Worm (Caenorhabditis elegans) whole organism, late embryonic: Measurements from ENCODE around the gene C27C12.4.
A peak's percentile ranks its signal among the peaks of the same experiment; 100 is the strongest.

Experiments
- F13H6.1 ChIP-seq: sonication (generic microtip); optimal IDR thresholded peaks from 2 replicates; lab custom pipeline; 2016; ENCODE audit warnings: missing genetic modification characterization, missing compliant biosample characterization
- K09A11.1 ChIP-seq: sonication (generic microtip); optimal IDR thresholded peaks from 2 replicates; lab custom pipeline; 2017; ENCODE audit warnings: antibody characterized with exemption, mild to moderate bottlenecking, missing genetic modification characterization, missing compliant biosample characterization; ENCODE audit not compliant: insufficient read depth
- T23F11.4 ChIP-seq: fragments of 200-800 bp; sonication (Bioruptor generic); optimal IDR thresholded peaks from 2 replicates; lab custom pipeline; 2018; ENCODE audit warnings: mild to moderate bottlenecking, missing genetic modification characterization, missing compliant biosample characterization
- Y22D7AL.16 ChIP-seq: sonication (generic microtip); optimal IDR thresholded peaks from 2 replicates; lab custom pipeline; 2016; ENCODE audit warnings: missing genetic modification characterization, missing compliant biosample characterization
- ama-1 ChIP-seq: fragments of 150-350 bp; optimal IDR thresholded peaks from 2 replicates; lab custom pipeline; 2014
- ceh-22 ChIP-seq: sonication (generic microtip); optimal IDR thresholded peaks from 2 replicates; lab custom pipeline; 2017; ENCODE audit warnings: missing biosample characterization, missing genetic modification characterization
- ceh-24 ChIP-seq: sonication (generic microtip); optimal IDR thresholded peaks from 2 replicates; lab custom pipeline; 2016; ENCODE audit warnings: mild to moderate bottlenecking, missing genetic modification characterization, missing compliant biosample characterization
- ceh-30 ChIP-seq: fragments of 150-350 bp; optimal IDR thresholded peaks from 2 replicates; lab custom pipeline; 2014; ENCODE audit warnings: missing biosample characterization, missing genetic modification characterization
- ceh-31 ChIP-seq: sonication (generic microtip); optimal IDR thresholded peaks from 2 replicates; lab custom pipeline; 2016; ENCODE audit warnings: missing genetic modification characterization, missing compliant biosample characterization
- ceh-48 ChIP-seq: sonication (generic microtip); optimal IDR thresholded peaks from 2 replicates; lab custom pipeline; 2016; ENCODE audit warnings: missing genetic modification characterization, inconsistent platforms, missing compliant biosample characterization
- ceh-9 ChIP-seq: sonication (generic microtip); optimal IDR thresholded peaks from 2 replicates; lab custom pipeline; 2016; ENCODE audit warnings: mild to moderate bottlenecking, missing genetic modification characterization, inconsistent platforms, missing compliant biosample characterization
- dve-1 ChIP-seq: sonication (generic microtip); optimal IDR thresholded peaks from 2 replicates; lab custom pipeline; 2017; ENCODE audit warnings: antibody characterized with exemption, mild to moderate bottlenecking, missing genetic modification characterization, missing compliant biosample characterization
- fax-1 ChIP-seq: sonication (generic microtip); optimal IDR thresholded peaks from 2 replicates; lab custom pipeline; 2016; ENCODE audit warnings: missing genotype, missing genetic modification characterization, missing compliant biosample characterization
- gmeb-2 ChIP-seq: sonication (generic microtip); optimal IDR thresholded peaks from 2 replicates; lab custom pipeline; 2016; ENCODE audit warnings: missing genetic modification characterization, inconsistent platforms, missing compliant biosample characterization
- hlh-13 ChIP-seq: fragments of 200-800 bp; sonication (Bioruptor generic); optimal IDR thresholded peaks from 2 replicates; lab custom pipeline; 2018; ENCODE audit warnings: mild to moderate bottlenecking, missing genetic modification characterization, missing compliant biosample characterization
- hlh-15 ChIP-seq: sonication (generic microtip); optimal IDR thresholded peaks from 2 replicates; lab custom pipeline; 2016; ENCODE audit warnings: missing genetic modification characterization, missing compliant biosample characterization
- lin-11 ChIP-seq: fragments of 200-800 bp; sonication (Bioruptor generic); optimal IDR thresholded peaks from 2 replicates; lab custom pipeline; 2018; ENCODE audit warnings: mild to moderate bottlenecking, missing genetic modification characterization, missing compliant biosample characterization
- madf-2 ChIP-seq: sonication (generic microtip); optimal IDR thresholded peaks from 2 replicates; lab custom pipeline; 2017; ENCODE audit warnings: missing genetic modification characterization, missing compliant biosample characterization
- nfya-1 ChIP-seq: sonication (generic microtip); optimal IDR thresholded peaks from 2 replicates; lab custom pipeline; 2017; ENCODE audit warnings: missing genetic modification characterization, mild to moderate bottlenecking, missing compliant biosample characterization, antibody characterized with exemption, moderate library complexity
- nhr-11 ChIP-seq: fragments of 150-350 bp; optimal IDR thresholded peaks from 2 replicates; lab custom pipeline; 2014; ENCODE audit warnings: missing biosample characterization, missing genetic modification characterization
- nhr-232 ChIP-seq: sonication (generic microtip); optimal IDR thresholded peaks from 2 replicates; lab custom pipeline; 2016; ENCODE audit warnings: missing genetic modification characterization, missing compliant biosample characterization
- npax-4 ChIP-seq: sonication (generic microtip); optimal IDR thresholded peaks from 2 replicates; lab custom pipeline; 2016; ENCODE audit warnings: missing genetic modification characterization, missing compliant biosample characterization
- odd-2 ChIP-seq: sonication (generic microtip); optimal IDR thresholded peaks from 2 replicates; lab custom pipeline; 2017; ENCODE audit warnings: antibody characterized with exemption, mild to moderate bottlenecking, missing genetic modification characterization, missing compliant biosample characterization
- pag-3 ChIP-seq: sonication (generic microtip); optimal IDR thresholded peaks from 2 replicates; lab custom pipeline; 2016; ENCODE audit warnings: missing compliant biosample characterization, missing genetic modification characterization, borderline replicate concordance
- pat-9 ChIP-seq: fragments of 200-800 bp; sonication (Bioruptor generic); optimal IDR thresholded peaks from 2 replicates; lab custom pipeline; 2018; ENCODE audit warnings: mild to moderate bottlenecking, missing genetic modification characterization, moderate library complexity, missing compliant biosample characterization
- pax-1 ChIP-seq: fragments of 150-350 bp; optimal IDR thresholded peaks from 2 replicates; lab custom pipeline; 2014; ENCODE audit warnings: missing biosample characterization, missing genetic modification characterization
- pha-4 ChIP-seq: fragments of 150-350 bp; optimal IDR thresholded peaks from 2 replicates; lab custom pipeline; 2018; ENCODE audit warnings: missing biosample characterization, missing genetic modification reagents, missing genetic modification characterization
- pqm-1 ChIP-seq: sonication (generic microtip); optimal IDR thresholded peaks from 2 replicates; lab custom pipeline; 2016; ENCODE audit warnings: missing genetic modification characterization, missing compliant biosample characterization
- pros-1 ChIP-seq: fragments of 150-350 bp; optimal IDR thresholded peaks from 2 replicates; lab custom pipeline; 2014; ENCODE audit warnings: missing biosample characterization, missing genetic modification reagents, missing genetic modification characterization
- sdc-2 ChIP-seq: sonication (generic microtip); optimal IDR thresholded peaks from 2 replicates; lab custom pipeline; 2016; ENCODE audit warnings: missing genotype, missing genetic modification characterization, missing compliant biosample characterization
- sox-2 ChIP-seq: fragments of 200-800 bp; sonication (Bioruptor generic); IDR thresholded peaks from 2 replicates; pipeline ENCODE4 v1.3.6; 2022; ENCODE audit warnings: missing genetic modification reagents, missing genetic modification characterization, missing compliant biosample characterization
- syd-9 ChIP-seq: sonication (generic microtip); optimal IDR thresholded peaks from 2 replicates; lab custom pipeline; 2016; ENCODE audit warnings: mild to moderate bottlenecking, missing genetic modification characterization, moderate library complexity, missing compliant biosample characterization
- tbx-2 ChIP-seq: sonication (generic microtip); optimal IDR thresholded peaks from 2 replicates; lab custom pipeline; 2016; ENCODE audit warnings: missing genetic modification characterization, missing compliant biosample characterization
- tbx-7 ChIP-seq: sonication (generic microtip); optimal IDR thresholded peaks from 2 replicates; lab custom pipeline; 2016; ENCODE audit warnings: missing genotype, missing genetic modification characterization, missing compliant biosample characterization
- ttx-3 ChIP-seq: sonication (generic microtip); optimal IDR thresholded peaks from 2 replicates; lab custom pipeline; 2016; ENCODE audit warnings: missing genetic modification reagents, missing genetic modification characterization, missing compliant biosample characterization
- unc-3 ChIP-seq, 2 experiments: fragments of 200-800 bp in 1 of 2; sonication (Bioruptor generic) in 1 of 2; sonication (generic microtip) in 1 of 2; conservative IDR thresholded peaks in 1 of 2; optimal IDR thresholded peaks in 1 of 2; 2 replicates each; pipeline versions ENCODE4 v1.3.6 to Lab custom; 2016 to 2022; ENCODE audit warnings: missing compliant biosample characterization in 2 of 2, missing genetic modification characterization in 2 of 2, missing genetic modification reagents in 1 of 2
- zip-5 ChIP-seq: sonication (generic microtip); optimal IDR thresholded peaks from 2 replicates; lab custom pipeline; 2016; ENCODE audit warnings: missing genetic modification characterization, missing compliant biosample characterization
- ztf-16 ChIP-seq: sonication (generic microtip); optimal IDR thresholded peaks from 2 replicates; lab custom pipeline; 2017; ENCODE audit warnings: missing genetic modification characterization, missing compliant biosample characterization

The C27C12.4 gene

ce11 chrX:14872817-14873469, 19.1 kb downstream of the C27C12.4 start, which contains the start of gene F31F6.3:
Gene F31F6.3, minus strand, starts transcription at chrX:14872867.
- no peak for TF ChIP-seq pag-3
- TF ChIP-seq pros-1 (tag; lab: Kevin White, UChicago), result no peak
- TF ChIP-seq ztf-16 (tag; lab: Kevin White, UChicago), result no peak
- no peak for TF ChIP-seq tbx-7 (tag; lab: Kevin White, UChicago)
- no peak for TF ChIP-seq odd-2 (tag; lab: Kevin White, UChicago)
- TF ChIP-seq tbx-2 (tag; lab: Kevin White, UChicago), result no peak
- TF ChIP-seq ceh-9, result no peak
- no peak for TF ChIP-seq fax-1 (tag; lab: Kevin White, UChicago)
- no peak for TF ChIP-seq ceh-48 (tag; lab: Kevin White, UChicago)
- no peak for TF ChIP-seq F13H6.1 (tag; lab: Kevin White, UChicago)
- no peak for TF ChIP-seq pqm-1 (tag; lab: Kevin White, UChicago)
- TF ChIP-seq lin-11, result no peak
- TF ChIP-seq zip-5 (tag; lab: Kevin White, UChicago), result no peak
- TF ChIP-seq pax-1 (tag; lab: Kevin White, UChicago), result no peak
- no peak for TF ChIP-seq nhr-11 (tag; lab: Kevin White, UChicago)
- no peak for TF ChIP-seq pha-4

- TF ChIP-seq Y22D7AL.16 (no peak), pax-1 (tag; lab: Kevin White, UChicago) (no peak), dve-1 (tag; lab: Kevin White, UChicago) (no peak), madf-2 (tag; lab: Kevin White, UChicago) (no peak), nfya-1 (tag; lab: Kevin White, UChicago) (no peak), ceh-24 (no peak), sox-2 (GFP tag; lab: Robert Waterston, UW) (no peak), syd-9 (tag; lab: Kevin White, UChicago) (no peak), ceh-22 (tag; lab: Kevin White, UChicago) (no peak), K09A11.1 (tag; lab: Kevin White, UChicago) (no peak), nhr-232 (tag; lab: Kevin White, UChicago) (no peak), pag-3 (no peak), gmeb-2 (tag; lab: Kevin White, UChicago) (no peak), zip-5 (tag; lab: Kevin White, UChicago) (no peak), T23F11.4 (no peak), tbx-2 (tag; lab: Kevin White, UChicago) (no peak), ama-1 (lab: Kevin White, UChicago) (no peak), hlh-15 (tag; lab: Kevin White, UChicago) (no peak)
These were observed 21.8 kb downstream of the C27C12.4 start, which contains the start of gene sssh-1 for ce11 chrX:14875668-14876067. Gene sssh-1, plus strand, starts transcription at chrX:14875968.

ce11 chrX:14877691-14878090, 23.8 kb downstream of the C27C12.4 start:
- TF ChIP-seq dve-1 (tag; lab: Kevin White, UChicago) (no peak), hlh-13 (GFP tag; lab: Kevin White, UChicago) (peak; percentile 17), ceh-30 (tag; lab: Kevin White, UChicago) (no peak)

- no peak for TF ChIP-seq pat-9 (tag; lab: Kevin White, UChicago)
- no peak for TF ChIP-seq unc-3 (GFP tag; conservative IDR thresholded peaks at IDR 0.05; lab: Robert Waterston, UW)
- TF ChIP-seq unc-3 (tag; optimal IDR thresholded peaks at IDR 0.05; lab: Kevin White, UChicago), result no peak
- TF ChIP-seq zip-5 (tag; lab: Kevin White, UChicago), result no peak
- TF ChIP-seq ceh-31 (tag; lab: Kevin White, UChicago), result no peak
- TF ChIP-seq npax-4, result no peak
- TF ChIP-seq ttx-3, result no peak
- TF ChIP-seq sdc-2 (tag; lab: Kevin White, UChicago), result no peak
These were observed 27.2 kb downstream of the C27C12.4 start, which contains the start of gene flp-8 for ce11 chrX:14881119-14881518. Gene flp-8, plus strand, starts transcription at chrX:14881419.
